Worm (Caenorhabditis elegans) whole organism, midembryonic: ENCODE results near the gene F44A2.3.

Experiments used
- T22C8.4 ChIP-seq: fragments of 200-800 bp; sonication (Bioruptor generic); IDR thresholded peaks from 2 replicates; pipeline ENCODE4 v1.3.6; 2022; ENCODE audit warnings: missing genetic modification characterization, missing compliant biosample characterization
- cog-1 ChIP-seq: sonication (generic microtip); optimal IDR thresholded peaks from 2 replicates; lab custom pipeline; 2016; ENCODE audit warnings: missing genetic modification characterization, missing compliant biosample characterization
- flt-1 ChIP-seq: fragments of 200-800 bp; sonication (Bioruptor generic); IDR thresholded peaks from 2 replicates; pipeline ENCODE4 v1.3.6; 2022; ENCODE audit warnings: missing genetic modification characterization, missing compliant biosample characterization
- klf-2 ChIP-seq: fragments of 200-800 bp; sonication (Bioruptor generic); conservative IDR thresholded peaks from 2 replicates; pipeline ENCODE4 v1.3.6; 2022; ENCODE audit warnings: missing genetic modification reagents, missing genetic modification characterization, missing compliant biosample characterization
- med-1 ChIP-seq: sonication (generic microtip); optimal IDR thresholded peaks from 2 replicates; lab custom pipeline; 2017; ENCODE audit warnings: missing genetic modification characterization, mild to moderate bottlenecking, missing compliant biosample characterization, antibody characterized with exemption, missing genetic modification reagents; ENCODE audit not compliant: insufficient read depth
- ref-1 ChIP-seq: fragments of 200-800 bp; sonication (Bioruptor generic); conservative IDR thresholded peaks from 2 replicates; pipeline ENCODE4 v1.3.6; 2022; ENCODE audit warnings: missing genetic modification reagents, missing genetic modification characterization, missing compliant biosample characterization
- tab-1 ChIP-seq: fragments of 200-800 bp; sonication (Bioruptor generic); IDR thresholded peaks from 2 replicates; pipeline ENCODE4 v1.3.6; 2022; ENCODE audit warnings: missing genetic modification characterization, missing compliant biosample characterization
- ztf-23 ChIP-seq: fragments of 200-800 bp; sonication (Bioruptor generic); IDR thresholded peaks from 2 replicates; pipeline ENCODE4 v1.3.6; 2022; ENCODE audit warnings: missing genetic modification reagents, missing genetic modification characterization, missing compliant biosample characterization
- ztf-29 ChIP-seq: fragments of 200-800 bp; sonication (Bioruptor generic); IDR thresholded peaks from 2 replicates; pipeline ENCODE4 v1.3.6; 2022; ENCODE audit warnings: missing genetic modification reagents, missing genetic modification characterization, missing compliant biosample characterization

Gene F44A2.3

DNA sequence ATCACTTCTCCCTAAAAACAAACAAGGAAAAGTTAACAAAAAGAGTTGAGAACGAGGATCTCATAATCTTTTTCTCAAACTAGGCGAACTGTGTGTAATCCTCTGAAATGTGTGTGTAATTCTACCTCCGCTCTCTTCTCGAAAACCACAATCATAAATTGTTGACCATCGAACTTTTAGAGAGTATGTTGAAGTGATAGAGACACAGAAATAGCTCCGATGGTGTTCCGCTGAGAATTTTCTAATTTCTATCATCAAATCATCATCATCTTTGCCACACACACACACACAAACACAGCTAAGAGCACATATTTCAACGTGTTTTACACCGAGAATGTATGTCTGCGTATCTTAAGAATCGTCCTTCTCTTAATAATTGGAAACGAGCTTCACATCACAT lies 9.6 kb upstream of the F44A2.3 start:
- TF ChIP-seq flt-1 (GFP tag; lab: Robert Waterston, UW) = no peak
- TF ChIP-seq ztf-29 = no peak
- no peak for TF ChIP-seq tab-1
- no peak for TF ChIP-seq ref-1
- TF ChIP-seq T22C8.4 (GFP tag; lab: Robert Waterston, UW) = no peak
- no peak for TF ChIP-seq cog-1 (tag; lab: Kevin White, UChicago)

DNA sequence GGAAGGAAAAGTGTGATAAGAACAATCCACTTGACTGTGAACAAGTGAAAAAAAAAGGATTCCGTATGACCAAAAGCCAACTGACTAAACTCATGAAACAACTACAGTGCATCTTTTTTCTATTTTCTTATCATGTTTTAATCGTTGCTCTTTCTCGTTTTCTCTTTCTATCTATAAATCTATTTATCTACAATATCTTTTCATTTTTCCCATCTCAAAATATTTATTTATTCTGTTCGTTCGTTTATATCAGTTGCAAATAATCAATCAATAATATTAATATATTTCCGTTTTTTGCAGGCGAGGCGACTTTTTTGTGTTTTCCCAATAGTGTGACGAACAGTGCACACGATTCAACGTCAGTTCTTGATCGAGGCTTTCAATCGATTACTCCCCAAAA lies 7.9 kb upstream of the F44A2.3 start, which contains the start of gene F44A2.5:
F44A2.5 (plus strand) TSS at position 301 of the 400 bp plus-strand sequence.
- TF ChIP-seq ztf-29 (no peak), cog-1 (tag; lab: Kevin White, UChicago) (no peak), T22C8.4 (GFP tag; lab: Robert Waterston, UW) (no peak), ztf-23 (GFP tag; lab: Robert Waterston, UW) (no peak), flt-1 (GFP tag; lab: Robert Waterston, UW) (no peak), tab-1 (no peak), ref-1 (no peak), klf-2 (no peak), med-1 (GFP tag; lab: Kevin White, UChicago) (no peak)

DNA sequence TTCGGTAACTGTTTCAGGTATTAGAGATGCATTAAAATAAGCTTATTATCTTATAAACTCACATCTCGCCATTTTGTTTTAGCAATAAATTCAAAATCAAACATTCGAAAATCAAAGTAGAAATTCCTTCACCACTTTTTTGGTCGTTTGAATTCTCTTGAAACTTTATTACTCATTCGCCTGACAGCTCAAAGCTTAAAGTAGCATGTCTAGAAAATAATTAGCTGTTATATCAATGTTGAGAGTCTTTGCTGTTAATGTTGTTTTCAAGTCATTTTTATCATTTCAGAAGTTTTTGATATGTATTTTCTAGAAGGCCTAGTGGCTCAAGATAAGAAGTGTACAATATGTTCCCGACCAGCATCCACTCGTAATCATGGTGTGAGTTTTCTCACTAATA lies 2.2 kb upstream of the F44A2.3 start, which contains the start of gene nhr-39:
nhr-39 (plus strand) TSS at position 301 of the 400 bp plus-strand sequence.
- no peak for TF ChIP-seq med-1 (GFP tag; lab: Kevin White, UChicago)
- no peak for TF ChIP-seq ztf-23 (GFP tag; lab: Robert Waterston, UW)
- TF ChIP-seq tab-1 = no peak
- TF ChIP-seq ref-1 = no peak
- TF ChIP-seq klf-2 = no peak
- no peak for TF ChIP-seq cog-1 (tag; lab: Kevin White, UChicago)
- no peak for TF ChIP-seq flt-1 (GFP tag; lab: Robert Waterston, UW)
- no peak for TF ChIP-seq ztf-29
- no peak for TF ChIP-seq T22C8.4 (GFP tag; lab: Robert Waterston, UW)

DNA sequence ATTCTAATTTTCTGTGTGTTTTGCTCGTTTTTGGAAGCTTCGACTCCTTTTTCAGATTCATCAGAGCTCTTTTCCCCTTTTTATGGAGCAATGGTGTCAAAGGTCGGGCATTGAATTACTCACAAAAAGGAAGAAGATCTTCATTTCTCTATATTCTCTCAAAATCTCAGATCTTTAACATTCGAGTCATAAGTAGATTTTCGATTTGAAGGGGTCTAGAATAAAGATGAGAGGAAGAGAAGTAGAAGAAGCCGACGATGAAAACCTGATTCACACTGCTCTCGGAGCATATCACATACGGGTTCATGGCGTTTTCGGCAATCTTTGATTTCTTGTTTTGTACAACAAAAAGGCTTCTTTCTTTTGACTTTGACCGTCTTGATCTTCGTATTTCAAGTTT lies 7.2 kb downstream of the F44A2.3 start:
- no peak for TF ChIP-seq ref-1
- no peak for TF ChIP-seq ztf-23 (GFP tag; lab: Robert Waterston, UW)
- TF ChIP-seq klf-2 = no peak
- TF ChIP-seq flt-1 (GFP tag; lab: Robert Waterston, UW) = no peak
- no peak for TF ChIP-seq med-1 (GFP tag; lab: Kevin White, UChicago)
- TF ChIP-seq tab-1 = no peak
- TF ChIP-seq ztf-29 = no peak
- no peak for TF ChIP-seq cog-1 (tag; lab: Kevin White, UChicago)
- TF ChIP-seq T22C8.4 (GFP tag; lab: Robert Waterston, UW) = no peak

DNA sequence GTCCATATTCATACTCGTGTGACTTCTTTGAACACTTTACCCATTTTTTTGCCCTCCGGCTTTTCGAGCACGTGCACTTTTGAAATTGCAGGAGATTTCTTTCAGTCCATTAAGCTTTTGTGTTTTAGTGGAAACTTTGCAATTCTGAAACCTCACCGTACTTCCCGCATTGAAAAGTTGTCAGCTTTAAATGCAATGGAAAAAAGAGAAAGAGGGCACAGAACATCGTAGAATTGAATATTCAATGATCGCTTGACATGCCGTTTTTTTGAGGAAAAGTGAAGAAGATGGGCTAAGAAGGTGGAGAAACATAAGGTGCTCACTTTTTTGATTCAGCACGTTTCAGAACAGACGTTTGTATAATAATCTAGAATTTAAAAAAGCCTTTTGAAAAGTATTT lies 9.2 kb downstream of the F44A2.3 start:
- TF ChIP-seq ztf-23 (GFP tag; lab: Robert Waterston, UW) (no peak), T22C8.4 (GFP tag; lab: Robert Waterston, UW) (no peak), cog-1 (tag; lab: Kevin White, UChicago) (no peak), ztf-29 (no peak), flt-1 (GFP tag; lab: Robert Waterston, UW) (no peak), ref-1 (no peak), med-1 (GFP tag; lab: Kevin White, UChicago) (no peak), tab-1 (no peak), klf-2 (no peak)

DNA sequence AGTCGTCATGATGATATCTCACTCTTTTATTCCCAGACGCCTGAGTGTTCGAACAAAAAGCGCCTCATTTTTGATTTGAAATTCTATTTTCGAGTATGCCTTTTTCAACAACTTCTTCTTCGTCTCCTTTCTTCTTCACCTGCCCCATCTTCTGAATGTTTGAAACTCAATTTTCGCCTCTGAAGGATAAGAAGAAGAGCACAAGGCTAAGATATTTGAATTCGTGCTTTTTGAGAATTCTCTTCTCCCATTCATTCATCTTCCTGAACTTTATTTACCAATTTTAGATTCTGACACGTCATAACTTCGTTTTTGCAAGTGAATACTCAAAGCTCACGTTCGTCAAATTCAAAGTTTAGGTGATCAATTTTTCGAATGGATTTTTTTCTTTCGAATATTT lies 11.8 kb downstream of the F44A2.3 start:
- no peak for TF ChIP-seq T22C8.4 (GFP tag; lab: Robert Waterston, UW)
- TF ChIP-seq ztf-29 = no peak
- no peak for TF ChIP-seq med-1 (GFP tag; lab: Kevin White, UChicago)
- TF ChIP-seq flt-1 (GFP tag; lab: Robert Waterston, UW) = no peak
- TF ChIP-seq klf-2 = no peak
- no peak for TF ChIP-seq ztf-23 (GFP tag; lab: Robert Waterston, UW)
- TF ChIP-seq tab-1 = no peak
- no peak for TF ChIP-seq cog-1 (tag; lab: Kevin White, UChicago)
- TF ChIP-seq ref-1 = no peak

DNA sequence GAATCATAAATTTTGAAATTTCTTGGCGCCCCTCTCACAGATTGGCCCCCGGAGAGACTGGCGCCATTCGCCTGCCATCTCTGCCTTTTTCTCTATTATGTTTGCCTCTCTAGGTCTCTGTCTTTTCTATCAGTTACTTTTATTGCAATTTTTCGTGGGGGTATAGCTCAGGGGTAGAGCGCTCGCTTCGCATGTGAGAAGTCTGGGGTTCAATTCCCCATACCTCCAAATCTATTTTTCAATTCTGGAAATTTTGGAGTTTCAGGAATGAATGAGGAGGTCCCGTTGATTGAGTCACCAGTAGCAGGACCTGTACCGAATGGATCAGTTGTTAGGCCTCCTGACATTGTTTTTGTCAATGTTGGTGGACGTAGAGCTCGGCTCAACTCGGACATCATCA lies 12.8 kb downstream of the F44A2.3 start, which contains the start of gene kvs-3:
kvs-3 (plus strand) TSS at position 266 of the 400 bp plus-strand sequence.
- peak; percentile 63 for TF ChIP-seq T22C8.4 (GFP tag; lab: Robert Waterston, UW)
- no peak for TF ChIP-seq flt-1 (GFP tag; lab: Robert Waterston, UW)
- TF ChIP-seq ref-1 = 0 out of 2 replicates have a peak, but pooled peaks have one; percentile 15
- no peak for TF ChIP-seq cog-1 (tag; lab: Kevin White, UChicago)
- peak; percentile 26 for TF ChIP-seq med-1 (GFP tag; lab: Kevin White, UChicago)
- TF ChIP-seq tab-1 = 0 out of 2 replicates have a peak, but pooled peaks have one; percentile 66
- TF ChIP-seq ztf-29 = no peak
- TF ChIP-seq ztf-23 (GFP tag; lab: Robert Waterston, UW) = peak; percentile 82
- TF ChIP-seq klf-2 = 0 out of 2 replicates have a peak, but pooled peaks have one; percentile 47

DNA sequence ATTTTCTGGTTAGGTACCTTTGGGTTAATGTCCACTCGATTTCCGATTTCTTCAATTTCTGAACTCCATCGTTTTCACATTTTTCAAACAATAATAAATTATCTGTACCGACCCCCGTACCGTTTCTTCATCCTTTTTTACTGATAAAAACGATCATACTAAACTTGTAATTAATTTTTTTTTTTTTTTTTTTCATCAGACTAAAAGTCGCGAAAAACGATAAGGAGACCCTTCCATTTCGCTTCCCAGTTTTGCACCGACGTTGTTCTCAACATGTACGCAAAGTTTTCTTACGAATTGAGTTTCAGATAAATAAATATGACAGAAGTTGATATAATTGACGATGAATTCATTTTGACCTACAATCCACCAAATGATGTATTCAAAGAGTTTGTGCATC lies 16.0 kb downstream of the F44A2.3 start, which contains the start of gene F44A2.7:
F44A2.7 (plus strand) TSS at position 301 of the 400 bp plus-strand sequence.
- TF ChIP-seq med-1 (GFP tag; lab: Kevin White, UChicago) (no peak), tab-1 (no peak), cog-1 (tag; lab: Kevin White, UChicago) (no peak), klf-2 (no peak), T22C8.4 (GFP tag; lab: Robert Waterston, UW) (no peak), flt-1 (GFP tag; lab: Robert Waterston, UW) (no peak), ref-1 (no peak), ztf-23 (GFP tag; lab: Robert Waterston, UW) (no peak), ztf-29 (no peak)

DNA sequence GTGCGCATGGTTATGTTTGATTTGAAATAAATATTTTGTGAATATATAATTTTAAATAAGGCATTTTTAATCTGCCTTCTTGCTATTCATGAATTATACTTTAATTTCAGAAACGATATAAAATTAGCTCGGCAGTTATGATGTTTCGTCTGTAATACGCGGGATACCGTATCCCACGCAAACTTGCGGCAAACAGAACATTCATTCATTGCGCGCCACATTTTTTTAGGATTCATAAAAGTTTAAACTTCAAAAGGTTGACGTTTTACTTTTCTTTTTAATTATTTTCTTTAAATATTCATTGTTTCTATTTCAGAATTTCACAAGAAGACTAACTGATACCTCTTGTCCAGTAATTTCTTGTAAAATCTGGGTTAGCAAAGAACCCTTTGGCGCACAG lies 17.7 kb downstream of the F44A2.3 start, which contains the start of gene tag-153:
tag-153 (plus strand) TSS at position 200 of the 400 bp plus-strand sequence.
- TF ChIP-seq klf-2 (no peak), cog-1 (tag; lab: Kevin White, UChicago) (no peak)

DNA sequence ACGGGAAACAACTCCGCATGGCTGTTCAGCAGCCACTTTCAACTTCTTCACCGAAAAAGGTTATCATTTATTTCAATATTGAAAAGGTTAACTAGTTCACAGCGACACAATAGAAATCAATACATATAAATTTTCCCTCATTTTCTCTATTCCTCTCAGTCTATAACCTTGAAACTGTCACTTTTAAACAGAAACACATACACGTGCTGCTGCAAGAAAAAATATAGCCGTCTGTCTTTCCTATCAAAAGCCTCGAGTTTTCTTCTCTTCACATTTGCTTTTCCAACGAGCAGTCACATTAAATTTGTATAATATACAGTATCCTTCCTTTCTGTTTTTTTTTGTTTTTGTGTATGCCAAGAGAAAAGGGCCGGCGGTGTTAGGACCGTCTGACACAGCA lies 19.0 kb downstream of the F44A2.3 start:
- no peak for TF ChIP-seq ref-1
- TF ChIP-seq klf-2 = no peak
- TF ChIP-seq flt-1 (GFP tag; lab: Robert Waterston, UW) = no peak
- no peak for TF ChIP-seq T22C8.4 (GFP tag; lab: Robert Waterston, UW)
- TF ChIP-seq cog-1 (tag; lab: Kevin White, UChicago) = no peak
